Worm (Caenorhabditis elegans) whole organism, mixed stage, embryonic: ENCODE data around the gene spp-8.

Experiments used
- M03D4.4 ChIP-seq: sonication (generic microtip); optimal IDR thresholded peaks from 2 replicates; lab custom pipeline; 2017; ENCODE audit warnings: mild to moderate bottlenecking, missing genetic modification characterization, missing compliant biosample characterization
- bed-3 ChIP-seq: fragments of 200-800 bp; sonication (Bioruptor generic); optimal IDR thresholded peaks from 3 replicates; lab custom pipeline; 2018; ENCODE audit warnings: mild to moderate bottlenecking, missing genetic modification characterization, moderate library complexity, missing compliant biosample characterization
- blmp-1 ChIP-seq: fragments of 150-350 bp; optimal IDR thresholded peaks from 2 replicates; lab custom pipeline; 2014; ENCODE audit warnings: missing biosample characterization, missing genetic modification characterization
- ceh-39 ChIP-seq: fragments of 150-350 bp; optimal IDR thresholded peaks from 2 replicates; lab custom pipeline; 2014; ENCODE audit warnings: missing biosample characterization, missing genetic modification characterization
- ceh-43 ChIP-seq: fragments of 200-800 bp; sonication (Bioruptor generic); optimal IDR thresholded peaks from 2 replicates; lab custom pipeline; 2018; ENCODE audit warnings: mild to moderate bottlenecking, missing genetic modification characterization, moderate library complexity, missing compliant biosample characterization
- ceh-83 ChIP-seq: fragments of 200-800 bp; sonication (Bioruptor generic); optimal IDR thresholded peaks from 2 replicates; lab custom pipeline; 2018; ENCODE audit warnings: mild to moderate bottlenecking, missing genetic modification characterization, missing compliant biosample characterization
- ces-1 ChIP-seq: fragments of 150-350 bp; optimal IDR thresholded peaks from 2 replicates; lab custom pipeline; 2014; ENCODE audit warnings: missing biosample characterization, missing genetic modification reagents, missing genetic modification characterization
- cnd-1 ChIP-seq: fragments of 200-800 bp; sonication (Bioruptor generic); optimal IDR thresholded peaks from 2 replicates; lab custom pipeline; 2018; ENCODE audit warnings: mild to moderate bottlenecking, missing genetic modification characterization, missing compliant biosample characterization
- drap-1 ChIP-seq: fragments of 200-800 bp; sonication (Bioruptor generic); optimal IDR thresholded peaks from 3 replicates; lab custom pipeline; 2018; ENCODE audit warnings: mild to moderate bottlenecking, missing genetic modification characterization, missing compliant biosample characterization
- elt-1 ChIP-seq: sonication (generic microtip); optimal IDR thresholded peaks from 2 replicates; lab custom pipeline; 2017; ENCODE audit warnings: missing genetic modification characterization, mild to moderate bottlenecking, missing compliant biosample characterization, antibody characterized with exemption, moderate library complexity, borderline replicate concordance; ENCODE audit not compliant: insufficient read depth
- elt-3 ChIP-seq: fragments of 150-350 bp; optimal IDR thresholded peaks from 2 replicates; lab custom pipeline; 2014; ENCODE audit warnings: missing biosample characterization, missing genetic modification characterization
- flh-1 ChIP-seq: fragments of 200-800 bp; sonication (Bioruptor generic); optimal IDR thresholded peaks from 2 replicates; lab custom pipeline; 2018; ENCODE audit warnings: mild to moderate bottlenecking, missing genetic modification characterization, moderate library complexity, missing compliant biosample characterization
- ham-2 ChIP-seq: fragments of 200-800 bp; sonication (Bioruptor generic); optimal IDR thresholded peaks from 2 replicates; lab custom pipeline; 2018; ENCODE audit warnings: mild to moderate bottlenecking, missing genetic modification characterization, missing compliant biosample characterization
- hlh-1 ChIP-seq: fragments of 150-350 bp; optimal IDR thresholded peaks from 2 replicates; lab custom pipeline; 2014; ENCODE audit warnings: missing biosample characterization, missing genetic modification reagents, missing genetic modification characterization
- lin-13 ChIP-seq: fragments of 150-350 bp; optimal IDR thresholded peaks from 2 replicates; lab custom pipeline; 2014; ENCODE audit warnings: missing biosample characterization, missing genetic modification characterization
- lin-32 ChIP-seq: fragments of 200-800 bp; sonication (Bioruptor generic); optimal IDR thresholded peaks from 2 replicates; lab custom pipeline; 2018; ENCODE audit warnings: mild to moderate bottlenecking, missing genetic modification characterization, missing compliant biosample characterization
- lsy-2 ChIP-seq: fragments of 150-350 bp; optimal IDR thresholded peaks from 2 replicates; lab custom pipeline; 2014; ENCODE audit warnings: missing biosample characterization, missing genetic modification characterization
- mab-5 ChIP-seq: fragments of 150-350 bp; optimal IDR thresholded peaks from 2 replicates; lab custom pipeline; 2014; ENCODE audit warnings: missing biosample characterization, missing genetic modification characterization
- mep-1 ChIP-seq: fragments of 150-350 bp; optimal IDR thresholded peaks from 2 replicates; lab custom pipeline; 2017; ENCODE audit warnings: missing biosample characterization, missing genetic modification reagents, missing genetic modification characterization, inconsistent platforms
- mls-2 ChIP-seq: sonication (generic microtip); optimal IDR thresholded peaks from 2 replicates; lab custom pipeline; 2016; ENCODE audit warnings: mild to moderate bottlenecking, missing genetic modification characterization, moderate library complexity, missing compliant biosample characterization
- nhr-12 ChIP-seq: fragments of 150-350 bp; optimal IDR thresholded peaks from 2 replicates; lab custom pipeline; 2014; ENCODE audit warnings: missing biosample characterization, missing genetic modification characterization
- nhr-2 ChIP-seq: fragments of 150-350 bp; optimal IDR thresholded peaks from 2 replicates; lab custom pipeline; 2014; ENCODE audit warnings: missing biosample characterization, missing genetic modification characterization
- nhr-237 ChIP-seq: fragments of 150-350 bp; optimal IDR thresholded peaks from 2 replicates; lab custom pipeline; 2014; ENCODE audit warnings: missing biosample characterization, missing genetic modification characterization
- nhr-28 ChIP-seq: fragments of 150-350 bp; optimal IDR thresholded peaks from 2 replicates; lab custom pipeline; 2014; ENCODE audit warnings: missing biosample characterization, missing genetic modification characterization
- nhr-76 ChIP-seq: sonication (generic microtip); optimal IDR thresholded peaks from 2 replicates; lab custom pipeline; 2017; ENCODE audit warnings: missing biosample characterization, missing genetic modification characterization
- pha-4 ChIP-seq: fragments of 150-350 bp; optimal IDR thresholded peaks from 2 replicates; lab custom pipeline; 2018; ENCODE audit warnings: missing biosample characterization, missing genetic modification reagents, missing genetic modification characterization
- sem-2 ChIP-seq: fragments of 200-800 bp; sonication (Bioruptor generic); optimal IDR thresholded peaks from 2 replicates; lab custom pipeline; 2018; ENCODE audit warnings: mild to moderate bottlenecking, missing genetic modification characterization, missing compliant biosample characterization
- snpc-4 ChIP-seq: fragments of 150-350 bp; optimal IDR thresholded peaks from 2 replicates; lab custom pipeline; 2014; ENCODE audit warnings: missing biosample characterization, missing genetic modification characterization
- sptf-1 ChIP-seq: sonication (generic microtip); optimal IDR thresholded peaks from 2 replicates; lab custom pipeline; 2017; ENCODE audit warnings: mild to moderate bottlenecking, missing genetic modification characterization, moderate library complexity, missing compliant biosample characterization
- tbx-8 ChIP-seq: fragments of 200-800 bp; sonication (Bioruptor generic); optimal IDR thresholded peaks from 2 replicates; lab custom pipeline; 2018; ENCODE audit warnings: mild to moderate bottlenecking, missing genetic modification characterization, moderate library complexity, missing compliant biosample characterization
- unc-120 ChIP-seq: sonication (generic microtip); optimal IDR thresholded peaks from 2 replicates; lab custom pipeline; 2017; ENCODE audit warnings: missing genetic modification characterization, missing compliant biosample characterization; ENCODE audit not compliant: poor library complexity, severe bottlenecking
- unc-39 ChIP-seq: fragments of 150-350 bp; optimal IDR thresholded peaks from 2 replicates; lab custom pipeline; 2014; ENCODE audit warnings: missing biosample characterization, missing genetic modification characterization
- unc-62 ChIP-seq: fragments of 150-350 bp; optimal IDR thresholded peaks from 2 replicates; lab custom pipeline; 2014; ENCODE audit warnings: missing biosample characterization, missing genetic modification reagents, missing genetic modification characterization
- zip-8 ChIP-seq: fragments of 150-350 bp; optimal IDR thresholded peaks from 2 replicates; lab custom pipeline; 2014; ENCODE audit warnings: missing biosample characterization, missing genetic modification characterization
- ztf-11 ChIP-seq: fragments of 150-350 bp; optimal IDR thresholded peaks from 2 replicates; lab custom pipeline; 2014; ENCODE audit warnings: missing biosample characterization, missing genetic modification characterization

spp-8 gene

ce11 chrIV:8481308-8481707, at the start of gene spp-8:
TSS of gene spp-8 (plus strand) at chrIV:8481664.
- TF ChIP-seq M03D4.4 (tag; lab: Kevin White, UChicago) (no peak), flh-1 (GFP tag; lab: Kevin White, UChicago) (no peak), sptf-1 (tag; lab: Kevin White, UChicago) (no peak), unc-39 (tag; lab: Kevin White, UChicago) (no peak), ham-2 (no peak), elt-1 (tag; lab: Kevin White, UChicago) (no peak), unc-120 (tag; lab: Kevin White, UChicago) (no peak), elt-3 (tag; lab: Kevin White, UChicago) (no peak), mls-2 (tag; lab: Kevin White, UChicago) (no peak), ceh-39 (tag; lab: Kevin White, UChicago) (no peak), unc-62 (no peak), ceh-83 (no peak), drap-1 (no peak), snpc-4 (no peak), zip-8 (tag; lab: Kevin White, UChicago) (no peak), nhr-2 (tag; lab: Kevin White, UChicago) (no peak), lin-32 (no peak), cnd-1 (no peak)

ce11 chrIV:8432709-8433108, 48.8 kb upstream of the spp-8 start, which contains the start of the genes T26A8.4 and pdtf-1:
TSS of gene T26A8.4 (minus strand) at chrIV:8432893.
TSS of gene pdtf-1 (plus strand) at chrIV:8433038.
- TF ChIP-seq sem-2 (GFP tag; lab: Kevin White, UChicago), result peak; percentile 16
- peak; percentile 66 for TF ChIP-seq nhr-12 (tag; lab: Kevin White, UChicago)
- peak; percentile 38 for TF ChIP-seq mab-5 (tag; lab: Kevin White, UChicago)
- peak; percentile 83 for TF ChIP-seq ces-1 (GFP tag; lab: Kevin White, UChicago)
- TF ChIP-seq lin-32, result no peak
- TF ChIP-seq bed-3, result no peak
- TF ChIP-seq hlh-1, result peak; percentile 97
- peak; percentile 23 for TF ChIP-seq blmp-1 (tag; lab: Kevin White, UChicago)
- peak; percentile 63 for TF ChIP-seq cnd-1
- peak; percentile 46 for TF ChIP-seq elt-3 (tag; lab: Kevin White, UChicago)
- no peak for TF ChIP-seq nhr-28 (tag; lab: Kevin White, UChicago)
- peak; percentile 91 for TF ChIP-seq lin-13 (tag; lab: Kevin White, UChicago)
- TF ChIP-seq ham-2, result peak; percentile 76
- TF ChIP-seq ceh-39 (tag; lab: Kevin White, UChicago), result peak; percentile 100
- peak; percentile 98 for TF ChIP-seq pha-4 (tag; lab: Kevin White, UChicago)
- TF ChIP-seq elt-1 (tag; lab: Kevin White, UChicago), result no peak
- TF ChIP-seq mep-1 (tag; lab: Kevin White, UChicago), result peak; percentile 99
- TF ChIP-seq unc-39 (tag; lab: Kevin White, UChicago), result no peak
- peak; percentile 64 for TF ChIP-seq drap-1
- no peak for TF ChIP-seq snpc-4
- TF ChIP-seq mls-2 (tag; lab: Kevin White, UChicago), result peak; percentile 49
- TF ChIP-seq ceh-83, result peak; percentile 80
- no peak for TF ChIP-seq flh-1 (GFP tag; lab: Kevin White, UChicago)
- peak; percentile 64 for TF ChIP-seq nhr-2 (tag; lab: Kevin White, UChicago)
- TF ChIP-seq M03D4.4 (tag; lab: Kevin White, UChicago), result peak; percentile 35
- TF ChIP-seq zip-8 (tag; lab: Kevin White, UChicago), result peak; percentile 25
- TF ChIP-seq nhr-237 (tag; lab: Kevin White, UChicago), result peak; percentile 95
- peak; percentile 99 for TF ChIP-seq lsy-2 (tag; lab: Kevin White, UChicago)
- TF ChIP-seq ceh-43, result peak; percentile 51
- peak; percentile 89 for TF ChIP-seq unc-62
- TF ChIP-seq unc-120 (tag; lab: Kevin White, UChicago), result peak; percentile 51
- no peak for TF ChIP-seq tbx-8 (GFP tag; lab: Kevin White, UChicago)
- TF ChIP-seq sptf-1 (tag; lab: Kevin White, UChicago), result peak; percentile 80
- peak; percentile 81 for TF ChIP-seq ztf-11 (tag; lab: Kevin White, UChicago)
- TF ChIP-seq nhr-76 (tag; lab: Kevin White, UChicago), result no peak
- TF ChIP-seq, all 35 proteins: peak for 26

ce11 chrIV:8446904-8447303, 34.6 kb upstream of the spp-8 start, which contains the start of gene T01B11.1:
TSS of gene T01B11.1 (plus strand) at chrIV:8447204.
- TF ChIP-seq mep-1 (tag; lab: Kevin White, UChicago) (no peak), unc-39 (tag; lab: Kevin White, UChicago) (no peak), hlh-1 (no peak), sptf-1 (tag; lab: Kevin White, UChicago) (no peak), ceh-43 (no peak), snpc-4 (no peak), lsy-2 (tag; lab: Kevin White, UChicago) (no peak), sem-2 (GFP tag; lab: Kevin White, UChicago) (no peak), ces-1 (GFP tag; lab: Kevin White, UChicago) (no peak), mls-2 (tag; lab: Kevin White, UChicago) (no peak), nhr-28 (tag; lab: Kevin White, UChicago) (no peak), ztf-11 (tag; lab: Kevin White, UChicago) (no peak), nhr-2 (tag; lab: Kevin White, UChicago) (no peak), drap-1 (no peak), elt-3 (tag; lab: Kevin White, UChicago) (no peak), lin-32 (no peak), unc-62 (no peak), lin-13 (tag; lab: Kevin White, UChicago) (no peak)
